Worm (Caenorhabditis elegans) whole organism, late embryonic: ENCODE data around the gene zipt-2.3.

Source experiments
- ceh-30 ChIP-seq: fragments of 150-350 bp; optimal IDR thresholded peaks from 2 replicates; lab custom pipeline; 2014; ENCODE audit warnings: missing biosample characterization, missing genetic modification characterization
- ceh-6 ChIP-seq: fragments of 200-800 bp; sonication (Bioruptor generic); optimal IDR thresholded peaks from 2 replicates; lab custom pipeline; 2018; ENCODE audit warnings: mild to moderate bottlenecking, missing genetic modification characterization, missing compliant biosample characterization
- fkh-10 ChIP-seq: fragments of 150-350 bp; optimal IDR thresholded peaks from 2 replicates; lab custom pipeline; 2014; ENCODE audit warnings: missing biosample characterization, missing genetic modification reagents, missing genetic modification characterization
- hlh-30 ChIP-seq: sonication (generic microtip); optimal IDR thresholded peaks from 2 replicates; lab custom pipeline; 2017; ENCODE audit warnings: antibody characterized with exemption, missing genetic modification characterization, missing compliant biosample characterization; ENCODE audit not compliant: insufficient read depth
- nfya-1 ChIP-seq: sonication (generic microtip); optimal IDR thresholded peaks from 2 replicates; lab custom pipeline; 2017; ENCODE audit warnings: missing genetic modification characterization, mild to moderate bottlenecking, missing compliant biosample characterization, antibody characterized with exemption, moderate library complexity
- pqm-1 ChIP-seq: sonication (generic microtip); optimal IDR thresholded peaks from 2 replicates; lab custom pipeline; 2016; ENCODE audit warnings: missing genetic modification characterization, missing compliant biosample characterization
- tbx-2 ChIP-seq: sonication (generic microtip); optimal IDR thresholded peaks from 2 replicates; lab custom pipeline; 2016; ENCODE audit warnings: missing genetic modification characterization, missing compliant biosample characterization

DNA sequence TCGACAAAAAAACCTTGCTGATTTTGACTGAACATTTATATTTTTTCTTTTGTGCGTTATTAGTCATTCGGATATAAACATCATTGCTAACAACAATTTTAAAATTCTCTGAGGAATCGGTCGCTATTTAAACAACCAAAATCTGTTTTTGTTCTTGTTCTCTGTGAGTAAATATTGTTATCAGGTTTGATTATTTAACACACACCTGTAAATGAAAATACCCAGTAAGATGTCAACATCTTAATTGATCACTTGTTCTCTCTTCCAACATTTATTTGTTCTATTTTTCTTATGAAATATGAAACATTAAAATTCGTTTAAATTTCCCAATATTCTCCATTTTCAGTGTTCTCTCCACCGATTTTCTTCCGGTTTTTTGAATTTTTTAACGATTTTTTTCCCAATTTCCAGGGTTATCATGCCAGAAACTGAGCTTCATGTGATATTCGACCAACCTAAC, 47.4 kb upstream of the zipt-2.3 start, which contains the start of gene arrd-11:
- TF ChIP-seq tbx-2 (tag; lab: Kevin White, UChicago) (no peak), hlh-30 (no peak), ceh-30 (no peak), pqm-1 (tag; lab: Kevin White, UChicago) (no peak), fkh-10 (GFP tag; lab: Kevin White, UChicago) (no peak), nfya-1 (no peak), ceh-6 (no peak)
